Worm (Caenorhabditis elegans) whole organism, mixed stage, embryonic: ENCODE results near the gene R03G5.6.

ENCODE experiments used
- M03D4.4 ChIP-seq: sonication (generic microtip); optimal IDR thresholded peaks from 2 replicates; lab custom pipeline; 2017; ENCODE audit warnings: mild to moderate bottlenecking, missing genetic modification characterization, missing compliant biosample characterization
- bed-3 ChIP-seq: fragments of 200-800 bp; sonication (Bioruptor generic); optimal IDR thresholded peaks from 3 replicates; lab custom pipeline; 2018; ENCODE audit warnings: mild to moderate bottlenecking, missing genetic modification characterization, moderate library complexity, missing compliant biosample characterization
- blmp-1 ChIP-seq: fragments of 150-350 bp; optimal IDR thresholded peaks from 2 replicates; lab custom pipeline; 2014; ENCODE audit warnings: missing biosample characterization, missing genetic modification characterization
- ceh-39 ChIP-seq: fragments of 150-350 bp; optimal IDR thresholded peaks from 2 replicates; lab custom pipeline; 2014; ENCODE audit warnings: missing biosample characterization, missing genetic modification characterization
- ceh-43 ChIP-seq: fragments of 200-800 bp; sonication (Bioruptor generic); optimal IDR thresholded peaks from 2 replicates; lab custom pipeline; 2018; ENCODE audit warnings: mild to moderate bottlenecking, missing genetic modification characterization, moderate library complexity, missing compliant biosample characterization
- ceh-83 ChIP-seq: fragments of 200-800 bp; sonication (Bioruptor generic); optimal IDR thresholded peaks from 2 replicates; lab custom pipeline; 2018; ENCODE audit warnings: mild to moderate bottlenecking, missing genetic modification characterization, missing compliant biosample characterization
- ces-1 ChIP-seq: fragments of 150-350 bp; optimal IDR thresholded peaks from 2 replicates; lab custom pipeline; 2014; ENCODE audit warnings: missing biosample characterization, missing genetic modification reagents, missing genetic modification characterization
- cnd-1 ChIP-seq: fragments of 200-800 bp; sonication (Bioruptor generic); optimal IDR thresholded peaks from 2 replicates; lab custom pipeline; 2018; ENCODE audit warnings: mild to moderate bottlenecking, missing genetic modification characterization, missing compliant biosample characterization
- drap-1 ChIP-seq: fragments of 200-800 bp; sonication (Bioruptor generic); optimal IDR thresholded peaks from 3 replicates; lab custom pipeline; 2018; ENCODE audit warnings: mild to moderate bottlenecking, missing genetic modification characterization, missing compliant biosample characterization
- elt-1 ChIP-seq: sonication (generic microtip); optimal IDR thresholded peaks from 2 replicates; lab custom pipeline; 2017; ENCODE audit warnings: missing genetic modification characterization, mild to moderate bottlenecking, missing compliant biosample characterization, antibody characterized with exemption, moderate library complexity, borderline replicate concordance; ENCODE audit not compliant: insufficient read depth
- elt-3 ChIP-seq: fragments of 150-350 bp; optimal IDR thresholded peaks from 2 replicates; lab custom pipeline; 2014; ENCODE audit warnings: missing biosample characterization, missing genetic modification characterization
- flh-1 ChIP-seq: fragments of 200-800 bp; sonication (Bioruptor generic); optimal IDR thresholded peaks from 2 replicates; lab custom pipeline; 2018; ENCODE audit warnings: mild to moderate bottlenecking, missing genetic modification characterization, moderate library complexity, missing compliant biosample characterization
- ham-2 ChIP-seq: fragments of 200-800 bp; sonication (Bioruptor generic); optimal IDR thresholded peaks from 2 replicates; lab custom pipeline; 2018; ENCODE audit warnings: mild to moderate bottlenecking, missing genetic modification characterization, missing compliant biosample characterization
- hlh-1 ChIP-seq: fragments of 150-350 bp; optimal IDR thresholded peaks from 2 replicates; lab custom pipeline; 2014; ENCODE audit warnings: missing biosample characterization, missing genetic modification reagents, missing genetic modification characterization
- lin-13 ChIP-seq: fragments of 150-350 bp; optimal IDR thresholded peaks from 2 replicates; lab custom pipeline; 2014; ENCODE audit warnings: missing biosample characterization, missing genetic modification characterization
- lin-32 ChIP-seq: fragments of 200-800 bp; sonication (Bioruptor generic); optimal IDR thresholded peaks from 2 replicates; lab custom pipeline; 2018; ENCODE audit warnings: mild to moderate bottlenecking, missing genetic modification characterization, missing compliant biosample characterization
- lsy-2 ChIP-seq: fragments of 150-350 bp; optimal IDR thresholded peaks from 2 replicates; lab custom pipeline; 2014; ENCODE audit warnings: missing biosample characterization, missing genetic modification characterization
- mab-5 ChIP-seq: fragments of 150-350 bp; optimal IDR thresholded peaks from 2 replicates; lab custom pipeline; 2014; ENCODE audit warnings: missing biosample characterization, missing genetic modification characterization
- mep-1 ChIP-seq: fragments of 150-350 bp; optimal IDR thresholded peaks from 2 replicates; lab custom pipeline; 2017; ENCODE audit warnings: missing biosample characterization, missing genetic modification reagents, missing genetic modification characterization, inconsistent platforms
- mls-2 ChIP-seq: sonication (generic microtip); optimal IDR thresholded peaks from 2 replicates; lab custom pipeline; 2016; ENCODE audit warnings: mild to moderate bottlenecking, missing genetic modification characterization, moderate library complexity, missing compliant biosample characterization
- nhr-12 ChIP-seq: fragments of 150-350 bp; optimal IDR thresholded peaks from 2 replicates; lab custom pipeline; 2014; ENCODE audit warnings: missing biosample characterization, missing genetic modification characterization
- nhr-2 ChIP-seq: fragments of 150-350 bp; optimal IDR thresholded peaks from 2 replicates; lab custom pipeline; 2014; ENCODE audit warnings: missing biosample characterization, missing genetic modification characterization
- nhr-237 ChIP-seq: fragments of 150-350 bp; optimal IDR thresholded peaks from 2 replicates; lab custom pipeline; 2014; ENCODE audit warnings: missing biosample characterization, missing genetic modification characterization
- nhr-28 ChIP-seq: fragments of 150-350 bp; optimal IDR thresholded peaks from 2 replicates; lab custom pipeline; 2014; ENCODE audit warnings: missing biosample characterization, missing genetic modification characterization
- nhr-76 ChIP-seq: sonication (generic microtip); optimal IDR thresholded peaks from 2 replicates; lab custom pipeline; 2017; ENCODE audit warnings: missing biosample characterization, missing genetic modification characterization
- pha-4 ChIP-seq: fragments of 150-350 bp; optimal IDR thresholded peaks from 2 replicates; lab custom pipeline; 2018; ENCODE audit warnings: missing biosample characterization, missing genetic modification reagents, missing genetic modification characterization
- sem-2 ChIP-seq: fragments of 200-800 bp; sonication (Bioruptor generic); optimal IDR thresholded peaks from 2 replicates; lab custom pipeline; 2018; ENCODE audit warnings: mild to moderate bottlenecking, missing genetic modification characterization, missing compliant biosample characterization
- snpc-4 ChIP-seq: fragments of 150-350 bp; optimal IDR thresholded peaks from 2 replicates; lab custom pipeline; 2014; ENCODE audit warnings: missing biosample characterization, missing genetic modification characterization
- sptf-1 ChIP-seq: sonication (generic microtip); optimal IDR thresholded peaks from 2 replicates; lab custom pipeline; 2017; ENCODE audit warnings: mild to moderate bottlenecking, missing genetic modification characterization, moderate library complexity, missing compliant biosample characterization
- tbx-8 ChIP-seq: fragments of 200-800 bp; sonication (Bioruptor generic); optimal IDR thresholded peaks from 2 replicates; lab custom pipeline; 2018; ENCODE audit warnings: mild to moderate bottlenecking, missing genetic modification characterization, moderate library complexity, missing compliant biosample characterization
- unc-120 ChIP-seq: sonication (generic microtip); optimal IDR thresholded peaks from 2 replicates; lab custom pipeline; 2017; ENCODE audit warnings: missing genetic modification characterization, missing compliant biosample characterization; ENCODE audit not compliant: poor library complexity, severe bottlenecking
- unc-39 ChIP-seq: fragments of 150-350 bp; optimal IDR thresholded peaks from 2 replicates; lab custom pipeline; 2014; ENCODE audit warnings: missing biosample characterization, missing genetic modification characterization
- unc-62 ChIP-seq: fragments of 150-350 bp; optimal IDR thresholded peaks from 2 replicates; lab custom pipeline; 2014; ENCODE audit warnings: missing biosample characterization, missing genetic modification reagents, missing genetic modification characterization
- zip-8 ChIP-seq: fragments of 150-350 bp; optimal IDR thresholded peaks from 2 replicates; lab custom pipeline; 2014; ENCODE audit warnings: missing biosample characterization, missing genetic modification characterization
- ztf-11 ChIP-seq: fragments of 150-350 bp; optimal IDR thresholded peaks from 2 replicates; lab custom pipeline; 2014; ENCODE audit warnings: missing biosample characterization, missing genetic modification characterization

The R03G5.6 gene

ce11 chrX:7815230-7815629 lies 1.5 kb downstream of the R03G5.6 start:
- no peak for TF ChIP-seq elt-3 (tag; lab: Kevin White, UChicago)
- no peak for TF ChIP-seq mab-5
- no peak for TF ChIP-seq ceh-83 (GFP tag; lab: Kevin White, UChicago)
- no peak for TF ChIP-seq nhr-2 (tag; lab: Kevin White, UChicago)
- TF ChIP-seq elt-1 (tag; lab: Kevin White, UChicago) = no peak
- no peak for TF ChIP-seq nhr-76 (tag; lab: Kevin White, UChicago)
- no peak for TF ChIP-seq sptf-1 (tag; lab: Kevin White, UChicago)
- TF ChIP-seq sem-2 (GFP tag; lab: Kevin White, UChicago) = no peak

DNA sequence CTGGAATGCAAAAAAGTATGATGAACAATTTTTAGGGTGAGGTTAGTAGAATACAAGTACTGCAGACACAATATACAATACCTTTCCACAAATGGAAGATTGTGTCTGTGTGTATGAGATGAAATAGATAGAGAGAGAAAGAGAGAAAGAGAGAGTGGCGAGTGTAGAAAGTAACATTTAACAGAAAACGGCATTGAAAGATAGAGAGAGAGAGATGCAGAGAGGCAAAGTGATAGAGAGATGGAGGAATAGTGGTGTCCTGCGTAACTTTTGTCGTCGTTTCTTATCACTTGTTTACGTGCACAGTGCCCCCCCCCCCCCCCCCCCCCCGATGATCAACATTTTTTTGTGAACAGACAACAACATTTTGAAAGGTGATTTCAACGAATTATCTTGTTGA lies 2.0 kb downstream of the R03G5.6 start:
- TF ChIP-seq sptf-1 (tag; lab: Kevin White, UChicago) = peak; percentile 10
- TF ChIP-seq blmp-1 (tag; lab: Kevin White, UChicago) = peak; percentile 7
- no peak for TF ChIP-seq ceh-43

- TF ChIP-seq sem-2 (GFP tag; lab: Kevin White, UChicago) (no peak), blmp-1 (tag; lab: Kevin White, UChicago) (no peak), nhr-28 (tag; lab: Kevin White, UChicago) (no peak), ceh-39 (tag; lab: Kevin White, UChicago) (no peak), lin-32 (GFP tag; lab: Kevin White, UChicago) (no peak), mep-1 (tag; lab: Kevin White, UChicago) (no peak), unc-39 (tag; lab: Kevin White, UChicago) (no peak), ceh-43 (no peak), unc-62 (GFP tag; lab: Kevin White, UChicago) (no peak), ces-1 (no peak), elt-3 (tag; lab: Kevin White, UChicago) (no peak), mls-2 (tag; lab: Kevin White, UChicago) (no peak), lsy-2 (no peak)
These were observed 5.7 kb downstream of the R03G5.6 start for ce11 chrX:7810991-7811390.

DNA sequence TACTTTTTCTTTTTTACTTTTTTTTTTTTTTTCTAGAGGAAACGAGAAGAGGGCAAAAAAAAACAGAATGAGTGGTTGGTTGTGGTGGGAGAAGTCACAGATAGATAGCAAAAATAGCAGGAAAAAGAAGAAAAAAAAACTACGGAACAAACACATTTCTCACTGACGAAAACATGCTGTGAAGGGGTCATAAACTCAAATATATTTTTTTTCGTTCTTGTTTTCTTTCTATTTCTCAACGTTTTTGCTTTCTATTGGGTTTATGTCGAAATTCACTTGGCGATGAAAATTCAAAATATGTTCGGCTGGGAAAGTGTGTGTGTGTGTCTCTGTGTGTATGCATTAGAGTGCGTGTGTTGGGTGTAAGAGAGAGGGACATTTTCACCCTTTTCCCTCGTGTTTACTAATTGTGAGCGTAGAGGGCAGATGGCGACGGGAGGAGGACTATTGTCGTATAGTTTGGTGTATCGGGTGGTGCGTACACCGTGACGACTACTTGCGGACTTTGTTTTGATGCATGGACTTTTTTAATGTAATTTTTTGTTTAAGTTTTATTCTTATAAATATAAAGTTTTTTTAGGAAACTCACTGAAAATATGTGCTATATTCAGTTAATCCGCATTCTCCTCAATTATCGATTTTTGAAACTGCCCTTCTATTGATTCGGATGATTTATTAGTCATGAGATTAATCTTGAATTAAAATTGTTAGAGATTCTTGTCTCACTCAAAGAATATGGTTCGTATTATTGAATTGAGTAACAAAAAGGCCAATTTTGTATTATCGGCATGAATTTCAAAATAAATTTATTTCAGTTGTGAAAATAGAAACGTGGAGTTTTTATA lies 7.2 kb downstream of the R03G5.6 start:
- TF ChIP-seq elt-1 (tag; lab: Kevin White, UChicago) (no peak), mep-1 (tag; lab: Kevin White, UChicago) (peak; percentile 68), unc-62 (GFP tag; lab: Kevin White, UChicago) (no peak), flh-1 (GFP tag; lab: Kevin White, UChicago) (no peak), drap-1 (GFP tag; lab: Kevin White, UChicago) (peak; percentile 42), sptf-1 (tag; lab: Kevin White, UChicago) (peak; percentile 29), lin-32 (GFP tag; lab: Kevin White, UChicago) (peak; percentile 60), lsy-2 (peak; percentile 47), mls-2 (tag; lab: Kevin White, UChicago) (peak; percentile 24), ceh-39 (tag; lab: Kevin White, UChicago) (peak; percentile 38), snpc-4 (tag; lab: Kevin White, UChicago) (no peak), nhr-12 (no peak), nhr-28 (tag; lab: Kevin White, UChicago) (no peak), tbx-8 (GFP tag; lab: Kevin White, UChicago) (no peak), zip-8 (tag; lab: Kevin White, UChicago) (no peak), bed-3 (no peak), blmp-1 (tag; lab: Kevin White, UChicago) (no peak), lin-13 (tag; lab: Kevin White, UChicago) (peak; percentile 69), nhr-76 (tag; lab: Kevin White, UChicago) (no peak), nhr-237 (no peak), ham-2 (no peak), hlh-1 (peak; percentile 64), sem-2 (GFP tag; lab: Kevin White, UChicago) (no peak), ceh-83 (GFP tag; lab: Kevin White, UChicago) (no peak), ztf-11 (tag; lab: Kevin White, UChicago) (no peak), nhr-2 (tag; lab: Kevin White, UChicago) (no peak), unc-39 (tag; lab: Kevin White, UChicago) (no peak), ceh-43 (peak; percentile 56), pha-4 (tag; lab: Kevin White, UChicago) (peak; percentile 89), unc-120 (tag; lab: Kevin White, UChicago) (peak; percentile 46), ces-1 (peak; percentile 66), elt-3 (tag; lab: Kevin White, UChicago) (no peak), mab-5 (no peak), cnd-1 (peak; percentile 81), M03D4.4 (tag; lab: Kevin White, UChicago) (peak; percentile 58)
- TF ChIP-seq, all 35 proteins: peak for 15
